1 fruit fly cellular context compared by ENCODE assay signal in the genomic region with DNA sequence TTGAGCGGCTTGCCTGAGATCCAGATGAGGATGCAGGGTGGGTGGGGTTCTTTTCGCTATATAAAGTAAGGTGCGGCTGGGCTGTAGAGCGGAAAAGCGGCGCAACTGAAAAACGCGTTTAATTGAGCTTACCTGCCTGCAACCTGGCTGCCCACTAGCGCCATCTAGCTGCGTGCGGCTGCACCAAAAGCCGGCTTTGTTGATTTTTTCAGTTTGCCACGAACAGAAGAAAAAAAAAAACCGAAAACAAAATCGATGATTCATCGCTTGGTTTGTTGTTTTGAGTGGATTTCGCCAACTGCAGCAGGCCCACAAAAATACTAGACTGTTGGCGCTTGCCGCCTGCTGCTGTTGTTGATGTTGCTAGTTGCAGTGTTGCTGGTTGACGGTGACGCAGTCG.
TF ChIP-seq lines count a peak whose summit lies in the region.

No protein-coding gene starts in this region.

TF ChIP-seq in whole organism, prepupa, 60 proteins besides CTCF, POLR2A, EP300 and RAD21 (continued from another document):
- no peak for TF ChIP-seq fkh (GFP tag; optimal IDR thresholded peaks at IDR 0.05; lab: Kevin White, UChicago)
- TF ChIP-seq OdsH (GFP tag; optimal IDR thresholded peaks at IDR 0.05; lab: Kevin White, UChicago): no peak
- no peak for TF ChIP-seq Eip78C (GFP tag; lab: Kevin White, UChicago)
- TF ChIP-seq dac (GFP tag; optimal IDR thresholded peaks at IDR 0.05; lab: Kevin White, UChicago): peak; percentile 11
- no peak for TF ChIP-seq acj6 (GFP tag; optimal IDR thresholded peaks at IDR 0.05; lab: Kevin White, UChicago)
- no peak for TF ChIP-seq CG9139 (GFP tag; optimal IDR thresholded peaks at IDR 0.05; lab: Kevin White, UChicago)
- TF ChIP-seq Ets96B (tag; optimal IDR thresholded peaks at IDR 0.05; lab: Kevin White, UChicago): no peak
- TF ChIP-seq CG11902 (GFP tag; optimal IDR thresholded peaks at IDR 0.05; lab: Kevin White, UChicago): no peak
- no peak for TF ChIP-seq Eip93F (GFP tag; optimal IDR thresholded peaks at IDR 0.05; lab: Kevin White, UChicago)
- TF ChIP-seq Sox14 (GFP tag; optimal IDR thresholded peaks at IDR 0.05; lab: Kevin White, UChicago): no peak
- TF ChIP-seq fd85E (GFP tag; optimal IDR thresholded peaks at IDR 0.05; lab: Kevin White, UChicago): no peak
- peak; percentile 26 for TF ChIP-seq net (GFP tag; optimal IDR thresholded peaks at IDR 0.05; lab: Kevin White, UChicago)
- peak; percentile 74 for TF ChIP-seq CG15336 (GFP tag; IDR thresholded peaks at IDR 0.05; lab: Robert Waterston, UW)
- no peak for TF ChIP-seq CG31627 (GFP tag; optimal IDR thresholded peaks at IDR 0.05; lab: Kevin White, UChicago)
- TF ChIP-seq Eip75B (GFP tag; optimal IDR thresholded peaks at IDR 0.05; lab: Kevin White, UChicago): no peak
- no peak for TF ChIP-seq CG34406 (GFP tag; optimal IDR thresholded peaks at IDR 0.05; lab: Kevin White, UChicago)
- peak; percentile 40 to 54 for TF ChIP-seq ss (GFP tag; optimal IDR thresholded peaks at IDR 0.05; lab: Kevin White, UChicago)
- no peak for TF ChIP-seq CG7368 (GFP tag; optimal IDR thresholded peaks at IDR 0.05; lab: Kevin White, UChicago)
- TF ChIP-seq CG10669 (GFP tag; optimal IDR thresholded peaks at IDR 0.05; lab: Kevin White, UChicago): no peak
